Worm (Caenorhabditis elegans) whole organism, late embryonic: ENCODE measurements around the gene swt-1.

ENCODE experiments used
- C08G9.2 ChIP-seq: sonication (generic microtip); optimal IDR thresholded peaks from 2 replicates; lab custom pipeline; 2016; ENCODE audit warnings: mild to moderate bottlenecking, missing genetic modification characterization, moderate library complexity, missing compliant biosample characterization
- C38D4.7 ChIP-seq: fragments of 200-800 bp; sonication (Bioruptor generic); optimal IDR thresholded peaks from 2 replicates; lab custom pipeline; 2018; ENCODE audit warnings: mild to moderate bottlenecking, missing genetic modification characterization, moderate library complexity, missing compliant biosample characterization
- F13H6.1 ChIP-seq: sonication (generic microtip); optimal IDR thresholded peaks from 2 replicates; lab custom pipeline; 2016; ENCODE audit warnings: missing genetic modification characterization, missing compliant biosample characterization
- K09A11.1 ChIP-seq: sonication (generic microtip); optimal IDR thresholded peaks from 2 replicates; lab custom pipeline; 2017; ENCODE audit warnings: antibody characterized with exemption, mild to moderate bottlenecking, missing genetic modification characterization, missing compliant biosample characterization; ENCODE audit not compliant: insufficient read depth
- ama-1 ChIP-seq: fragments of 150-350 bp; optimal IDR thresholded peaks from 2 replicates; lab custom pipeline; 2014
- ceh-14 ChIP-seq: sonication (generic microtip); optimal IDR thresholded peaks from 2 replicates; lab custom pipeline; 2016; ENCODE audit warnings: missing genotype, missing genetic modification characterization, missing compliant biosample characterization
- ceh-19 ChIP-seq: fragments of 200-800 bp; sonication (Bioruptor generic); optimal IDR thresholded peaks from 2 replicates; lab custom pipeline; 2018; ENCODE audit warnings: mild to moderate bottlenecking, missing genetic modification characterization, missing compliant biosample characterization
- ceh-2 ChIP-seq: sonication (generic microtip); optimal IDR thresholded peaks from 2 replicates; lab custom pipeline; 2016; ENCODE audit warnings: missing genotype, missing genetic modification characterization, missing compliant biosample characterization
- ceh-22 ChIP-seq: sonication (generic microtip); optimal IDR thresholded peaks from 2 replicates; lab custom pipeline; 2017; ENCODE audit warnings: missing biosample characterization, missing genetic modification characterization
- ceh-31 ChIP-seq: sonication (generic microtip); optimal IDR thresholded peaks from 2 replicates; lab custom pipeline; 2016; ENCODE audit warnings: missing genetic modification characterization, missing compliant biosample characterization
- ceh-45 ChIP-seq: fragments of 200-800 bp; sonication (Bioruptor generic); IDR thresholded peaks from 2 replicates; pipeline ENCODE4 v1.3.6; 2022; ENCODE audit warnings: missing genetic modification reagents, missing genetic modification characterization, missing compliant biosample characterization
- ceh-48 ChIP-seq: sonication (generic microtip); optimal IDR thresholded peaks from 2 replicates; lab custom pipeline; 2016; ENCODE audit warnings: missing genetic modification characterization, inconsistent platforms, missing compliant biosample characterization
- dmd-4 ChIP-seq: sonication (generic microtip); optimal IDR thresholded peaks from 2 replicates; lab custom pipeline; 2016; ENCODE audit warnings: borderline replicate concordance, missing genetic modification characterization, missing compliant biosample characterization
- dve-1 ChIP-seq: sonication (generic microtip); optimal IDR thresholded peaks from 2 replicates; lab custom pipeline; 2017; ENCODE audit warnings: antibody characterized with exemption, mild to moderate bottlenecking, missing genetic modification characterization, missing compliant biosample characterization
- elt-2 ChIP-seq: sonication (generic microtip); optimal IDR thresholded peaks from 2 replicates; lab custom pipeline; 2016; ENCODE audit warnings: missing genetic modification reagents, missing genetic modification characterization, missing compliant biosample characterization
- eyg-1 ChIP-seq: sonication (generic microtip); optimal IDR thresholded peaks from 2 replicates; lab custom pipeline; 2016; ENCODE audit warnings: missing genotype, missing genetic modification characterization, missing compliant biosample characterization
- fax-1 ChIP-seq: sonication (generic microtip); optimal IDR thresholded peaks from 2 replicates; lab custom pipeline; 2016; ENCODE audit warnings: missing genotype, missing genetic modification characterization, missing compliant biosample characterization
- fkh-10 ChIP-seq: fragments of 150-350 bp; optimal IDR thresholded peaks from 2 replicates; lab custom pipeline; 2014; ENCODE audit warnings: missing biosample characterization, missing genetic modification reagents, missing genetic modification characterization
- fkh-6 ChIP-seq: sonication (generic microtip); optimal IDR thresholded peaks from 2 replicates; lab custom pipeline; 2016; ENCODE audit warnings: missing genetic modification characterization, missing compliant biosample characterization
- hlh-13 ChIP-seq: fragments of 200-800 bp; sonication (Bioruptor generic); optimal IDR thresholded peaks from 2 replicates; lab custom pipeline; 2018; ENCODE audit warnings: mild to moderate bottlenecking, missing genetic modification characterization, missing compliant biosample characterization
- hlh-15 ChIP-seq: sonication (generic microtip); optimal IDR thresholded peaks from 2 replicates; lab custom pipeline; 2016; ENCODE audit warnings: missing genetic modification characterization, missing compliant biosample characterization
- hlh-6 ChIP-seq: sonication (generic microtip); optimal IDR thresholded peaks from 2 replicates; lab custom pipeline; 2016; ENCODE audit warnings: missing genotype, missing genetic modification characterization, missing compliant biosample characterization
- madf-2 ChIP-seq: sonication (generic microtip); optimal IDR thresholded peaks from 2 replicates; lab custom pipeline; 2017; ENCODE audit warnings: missing genetic modification characterization, missing compliant biosample characterization
- nfya-1 ChIP-seq: sonication (generic microtip); optimal IDR thresholded peaks from 2 replicates; lab custom pipeline; 2017; ENCODE audit warnings: missing genetic modification characterization, mild to moderate bottlenecking, missing compliant biosample characterization, antibody characterized with exemption, moderate library complexity
- nhr-11 ChIP-seq: fragments of 150-350 bp; optimal IDR thresholded peaks from 2 replicates; lab custom pipeline; 2014; ENCODE audit warnings: missing biosample characterization, missing genetic modification characterization
- nhr-232 ChIP-seq: sonication (generic microtip); optimal IDR thresholded peaks from 2 replicates; lab custom pipeline; 2016; ENCODE audit warnings: missing genetic modification characterization, missing compliant biosample characterization
- pag-3 ChIP-seq: sonication (generic microtip); optimal IDR thresholded peaks from 2 replicates; lab custom pipeline; 2016; ENCODE audit warnings: missing compliant biosample characterization, missing genetic modification characterization, borderline replicate concordance
- pha-2 ChIP-seq: sonication (generic microtip); optimal IDR thresholded peaks from 2 replicates; lab custom pipeline; 2017; ENCODE audit warnings: mild to moderate bottlenecking, missing genetic modification characterization, missing compliant biosample characterization
- ref-2 ChIP-seq: sonication (generic microtip); optimal IDR thresholded peaks from 2 replicates; lab custom pipeline; 2016; ENCODE audit warnings: missing genetic modification characterization, missing compliant biosample characterization
- rnt-1 ChIP-seq: sonication (generic microtip); optimal IDR thresholded peaks from 2 replicates; lab custom pipeline; 2016; ENCODE audit warnings: missing genetic modification characterization, missing compliant biosample characterization
- sox-2 ChIP-seq: fragments of 200-800 bp; sonication (Bioruptor generic); IDR thresholded peaks from 2 replicates; pipeline ENCODE4 v1.3.6; 2022; ENCODE audit warnings: missing genetic modification reagents, missing genetic modification characterization, missing compliant biosample characterization
- sox-4 ChIP-seq: sonication (generic microtip); optimal IDR thresholded peaks from 2 replicates; lab custom pipeline; 2017; ENCODE audit warnings: mild to moderate bottlenecking, missing genetic modification characterization, inconsistent platforms, missing compliant biosample characterization
- syd-9 ChIP-seq: sonication (generic microtip); optimal IDR thresholded peaks from 2 replicates; lab custom pipeline; 2016; ENCODE audit warnings: mild to moderate bottlenecking, missing genetic modification characterization, moderate library complexity, missing compliant biosample characterization
- tbx-2 ChIP-seq: sonication (generic microtip); optimal IDR thresholded peaks from 2 replicates; lab custom pipeline; 2016; ENCODE audit warnings: missing genetic modification characterization, missing compliant biosample characterization
- ttx-3 ChIP-seq: sonication (generic microtip); optimal IDR thresholded peaks from 2 replicates; lab custom pipeline; 2016; ENCODE audit warnings: missing genetic modification reagents, missing genetic modification characterization, missing compliant biosample characterization
- unc-3 ChIP-seq, 2 experiments: fragments of 200-800 bp in 1 of 2; sonication (Bioruptor generic) in 1 of 2; sonication (generic microtip) in 1 of 2; conservative IDR thresholded peaks in 1 of 2; optimal IDR thresholded peaks in 1 of 2; 2 replicates each; pipeline versions ENCODE4 v1.3.6 to Lab custom; 2016 to 2022; ENCODE audit warnings: missing compliant biosample characterization in 2 of 2, missing genetic modification characterization in 2 of 2, missing genetic modification reagents in 1 of 2
- zip-5 ChIP-seq: sonication (generic microtip); optimal IDR thresholded peaks from 2 replicates; lab custom pipeline; 2016; ENCODE audit warnings: missing genetic modification characterization, missing compliant biosample characterization

The swt-1 gene

DNA sequence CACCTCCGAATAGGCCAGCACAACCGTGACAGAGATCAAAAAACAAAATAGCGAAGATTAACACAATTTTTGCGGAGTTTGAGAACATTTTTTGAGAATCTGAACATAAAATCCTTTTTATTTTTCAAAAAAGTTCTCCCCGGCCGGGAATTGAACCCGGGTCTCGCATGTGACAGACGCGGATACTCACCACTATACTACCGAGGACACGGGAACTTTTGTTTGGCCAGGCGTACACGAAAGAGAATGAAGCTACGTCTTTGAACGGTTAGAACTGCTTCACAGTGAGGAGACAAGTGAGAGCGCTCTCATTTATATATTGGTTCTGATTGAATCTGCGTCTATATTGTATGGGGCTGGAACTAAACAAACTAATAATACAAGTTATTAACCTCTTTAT is 15.2 kb downstream of the swt-1 start, which contains the start of gene grl-26 (continued):
- TF ChIP-seq ceh-48 (tag; lab: Kevin White, UChicago) = peak; percentile 45
- peak; percentile 28 for TF ChIP-seq nfya-1
- peak; percentile 26 for TF ChIP-seq hlh-15 (tag; lab: Kevin White, UChicago)
- peak; percentile 18 for TF ChIP-seq syd-9
- TF ChIP-seq pha-2 (tag; lab: Kevin White, UChicago) = no peak
- TF ChIP-seq rnt-1 (tag; lab: Kevin White, UChicago) = peak; percentile 83
- peak; percentile 37 for TF ChIP-seq fkh-10
- peak; percentile 24 for TF ChIP-seq ceh-14
- TF ChIP-seq pag-3 (tag; lab: Kevin White, UChicago) = no peak
- peak; percentile 33 for TF ChIP-seq nhr-232
- TF ChIP-seq ceh-19 = peak; percentile 76
- TF ChIP-seq ttx-3 (tag; lab: Kevin White, UChicago) = peak; percentile 3
- TF ChIP-seq ceh-2 (tag; lab: Kevin White, UChicago) = peak; percentile 30
- peak; percentile 52 for TF ChIP-seq tbx-2 (tag; lab: Kevin White, UChicago)

DNA sequence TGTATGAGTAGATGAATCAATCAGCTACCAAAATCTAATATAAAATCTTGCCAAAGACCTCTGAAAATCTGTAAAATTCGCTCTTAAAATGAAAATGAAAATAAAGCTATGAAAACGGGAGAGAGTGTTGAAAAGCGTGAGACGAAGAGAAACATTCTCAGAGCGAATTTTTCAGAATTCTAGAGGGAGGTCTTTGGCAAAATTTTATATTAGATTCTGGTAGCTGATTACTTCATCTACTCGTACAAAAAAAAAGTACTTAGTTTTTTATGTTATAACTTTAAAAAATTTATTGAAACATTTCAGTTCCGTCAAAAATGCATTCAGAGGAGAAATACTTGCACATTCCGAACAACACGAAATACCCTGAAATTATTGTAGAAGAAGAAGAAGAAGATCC is 17.5 kb downstream of the swt-1 start, which contains the start of gene drl-1:
Gene drl-1, plus strand, starts transcription at position 301 of the 400 bp plus-strand sequence.
- TF ChIP-seq unc-3 (GFP tag; conservative IDR thresholded peaks at IDR 0.05; lab: Robert Waterston, UW) (no peak), unc-3 (tag; optimal IDR thresholded peaks at IDR 0.05; lab: Kevin White, UChicago) (no peak), dmd-4 (tag; lab: Kevin White, UChicago) (no peak), F13H6.1 (no peak), dve-1 (tag; lab: Kevin White, UChicago) (no peak), ttx-3 (tag; lab: Kevin White, UChicago) (no peak), madf-2 (tag; lab: Kevin White, UChicago) (no peak), ceh-31 (tag; lab: Kevin White, UChicago) (no peak), tbx-2 (tag; lab: Kevin White, UChicago) (no peak), syd-9 (no peak), fkh-6 (tag; lab: Kevin White, UChicago) (no peak), sox-2 (GFP tag; lab: Robert Waterston, UW) (no peak)
- TF ChIP-seq, all 69 proteins: peak for 0

DNA sequence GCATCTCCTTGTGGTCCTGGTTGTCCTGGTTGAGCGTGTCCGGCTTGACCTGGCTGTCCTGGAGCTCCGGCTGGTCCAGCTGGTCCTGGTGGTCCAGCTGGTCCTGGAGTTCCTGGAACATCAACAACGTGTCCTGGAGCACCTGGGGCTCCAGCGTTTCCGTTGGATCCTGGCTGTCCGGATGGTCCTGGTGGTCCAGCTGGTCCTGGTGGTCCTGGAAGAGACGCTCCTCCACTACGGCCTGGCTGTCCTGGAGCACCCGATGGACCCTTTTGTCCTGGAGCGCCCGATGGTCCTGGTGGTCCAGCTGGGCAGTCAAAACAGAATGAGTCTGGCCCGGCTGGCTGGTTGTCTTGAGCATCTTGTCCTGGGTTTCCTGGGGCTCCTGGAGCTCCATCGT is 18.3 kb downstream of the swt-1 start:
- TF ChIP-seq eyg-1 (tag; lab: Kevin White, UChicago) (no peak), sox-4 (tag; lab: Kevin White, UChicago) (no peak), fkh-10 (no peak), hlh-6 (tag; lab: Kevin White, UChicago) (peak; percentile 42)
- TF ChIP-seq, all 69 proteins: peak for 1

DNA sequence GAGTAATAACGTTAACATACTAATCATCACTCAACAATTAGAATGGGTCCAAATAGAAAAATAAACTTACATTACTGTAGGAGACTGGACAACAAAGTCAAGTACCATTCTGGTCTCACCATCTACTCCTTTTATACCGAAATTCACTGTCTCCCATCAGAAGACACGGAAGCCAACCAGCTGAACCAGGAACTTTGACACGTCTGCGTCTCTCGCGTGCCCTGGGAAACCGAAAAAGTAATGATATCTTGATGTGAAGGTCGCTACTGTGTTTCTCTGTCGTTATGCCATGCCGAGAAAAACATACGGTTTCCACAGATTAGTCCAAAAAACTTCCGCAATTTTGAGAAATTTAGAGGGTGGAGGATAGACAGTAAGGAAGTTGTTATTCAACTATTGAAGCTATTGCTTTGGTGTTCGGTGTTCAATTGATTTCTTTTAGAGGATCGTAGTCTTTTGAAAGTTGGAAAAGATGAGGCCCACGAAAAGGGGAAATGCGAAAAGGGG is 19.3 kb downstream of the swt-1 start, which contains the start of gene col-101:
Gene col-101, minus strand, starts transcription at position 457 of the 507 bp plus-strand sequence.
- TF ChIP-seq ceh-22 (tag; lab: Kevin White, UChicago) (no peak), elt-2 (tag; lab: Kevin White, UChicago) (no peak), ceh-45 (GFP tag; lab: Robert Waterston, UW) (no peak), C08G9.2 (no peak), fax-1 (tag; lab: Kevin White, UChicago) (no peak), zip-5 (tag; lab: Kevin White, UChicago) (no peak), F13H6.1 (no peak), K09A11.1 (tag; lab: Kevin White, UChicago) (no peak), C38D4.7 (GFP tag; lab: Kevin White, UChicago) (no peak), nhr-11 (tag; lab: Kevin White, UChicago) (no peak), eyg-1 (tag; lab: Kevin White, UChicago) (no peak), fkh-6 (tag; lab: Kevin White, UChicago) (no peak), ref-2 (tag; lab: Kevin White, UChicago) (no peak), hlh-13 (no peak), sox-4 (tag; lab: Kevin White, UChicago) (no peak), ttx-3 (tag; lab: Kevin White, UChicago) (no peak), ama-1 (no peak)
- TF ChIP-seq, all 69 proteins: peak for 0
